Worm (Caenorhabditis elegans): ENCODE results near the gene T26H5.10.

T26H5.10 gene

DNA sequence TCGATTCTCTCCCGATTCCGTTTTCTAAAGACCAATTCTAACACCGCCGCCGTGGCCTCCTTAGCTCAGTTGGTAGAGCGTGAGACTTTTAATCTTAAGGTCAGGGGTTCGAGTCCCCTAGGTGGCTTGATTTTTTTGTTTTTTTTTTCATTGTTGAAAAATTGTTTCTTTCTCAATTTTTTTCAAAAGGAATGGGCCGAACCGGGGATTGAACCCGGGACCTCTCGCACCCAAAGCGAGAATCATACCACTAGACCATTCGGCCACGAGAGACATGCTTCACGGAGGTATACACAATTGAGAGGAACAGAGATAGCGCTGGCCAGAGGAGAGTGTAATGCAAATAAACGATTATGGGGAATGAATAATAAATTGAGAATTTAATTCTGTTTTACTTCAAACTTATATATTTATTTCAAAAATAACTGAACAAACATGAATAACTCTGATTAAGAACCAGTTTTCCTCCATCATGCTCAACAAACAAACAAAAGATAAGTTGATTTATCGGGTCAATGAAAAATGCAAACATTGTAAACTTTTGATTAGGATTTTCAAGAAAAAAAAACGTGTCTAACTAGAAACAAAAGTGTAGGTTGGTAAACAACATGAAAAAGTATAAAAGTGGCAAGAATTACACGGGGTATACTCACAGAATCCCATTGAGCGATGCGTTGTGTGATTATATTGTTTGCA lies 21.6 kb upstream of the T26H5.10 start, which contains the start of gene pqn-71 (continued):
- TF ChIP-seq ztf-6 (GFP tag; IDR thresholded peaks at IDR 0.05) (peak; percentile 88), nhr-80 (tag; optimal IDR thresholded peaks at IDR 0.05) (peak; percentile 80), sdz-38 (tag; optimal IDR thresholded peaks at IDR 0.05) (no peak), bed-1 (GFP tag; IDR thresholded peaks at IDR 0.05) (0 out of 2 replicates have a peak, but pooled peaks have one; percentile 72), ekl-4 (GFP tag; IDR thresholded peaks at IDR 0.05) (peak; percentile 89), ztf-18 (tag; optimal IDR thresholded peaks at IDR 0.05) (peak; percentile 86), nhr-90 (tag; optimal IDR thresholded peaks at IDR 0.05) (peak; percentile 98), ceh-100 (GFP tag; IDR thresholded peaks at IDR 0.05) (peak; percentile 83), athp-1 (tag; optimal IDR thresholded peaks at IDR 0.05) (peak; percentile 90), lir-1 (GFP tag; conservative IDR thresholded peaks at IDR 0.05) (0 out of 2 replicates have a peak, but pooled peaks have one; percentile 22), attf-3 (GFP tag; conservative IDR thresholded peaks at IDR 0.05) (peak; percentile 73), T26A5.8 (tag; optimal IDR thresholded peaks at IDR 0.05) (peak; percentile 90), F37B4.10 (GFP tag; IDR thresholded peaks at IDR 0.05) (0 out of 2 replicates have a peak, but pooled peaks have one; percentile 88), attf-5 (GFP tag; optimal IDR thresholded peaks at IDR 0.05) (peak; percentile 86), nhr-179 (tag; optimal IDR thresholded peaks at IDR 0.05) (peak; percentile 31), hmg-20 (GFP tag; IDR thresholded peaks at IDR 0.05) (peak; percentile 89), C06A6.2 (GFP tag; conservative IDR thresholded peaks at IDR 0.05) (peak; percentile 82), mcd-1 (GFP tag; IDR thresholded peaks at IDR 0.05) (peak; percentile 86), rec-8 (tag; optimal IDR thresholded peaks at IDR 0.05) (peak; percentile 94 to 97), B0336.3 (GFP tag; IDR thresholded peaks at IDR 0.05) (peak; percentile 94), mel-28 (tag; optimal IDR thresholded peaks at IDR 0.05; ENCODE audit: borderline replicate concordance) (peak; percentile 38), cebp-1 (GFP tag; IDR thresholded peaks at IDR 0.05) (no peak), cebp-1 (tag; optimal IDR thresholded peaks at IDR 0.05) (peak; percentile 86), lsl-1 (GFP tag; optimal IDR thresholded peaks at IDR 0.05) (peak; percentile 73), somi-1 (GFP tag; optimal IDR thresholded peaks at IDR 0.05) (peak; percentile 91), snpc-3.4 (tag; optimal IDR thresholded peaks at IDR 0.05) (peak; percentile 86), akir-1 (GFP tag; optimal IDR thresholded peaks at IDR 0.05) (peak; percentile 0), ztf-28 (GFP tag; IDR thresholded peaks at IDR 0.05) (peak; percentile 80), snpc-4 (GFP tag; optimal IDR thresholded peaks at IDR 0.05) (peak; percentile 82), snpc-4 (tag; optimal IDR thresholded peaks at IDR 0.05) (peak; percentile 80 to 93 (median 88)), sptf-2 (GFP tag; optimal IDR thresholded peaks at IDR 0.05) (peak; percentile 89), Y56A3A.18 (GFP tag; IDR thresholded peaks at IDR 0.05) (peak; percentile 97), B0035.1 (tag; optimal IDR thresholded peaks at IDR 0.05) (peak; percentile 92), hlh-12 (tag; optimal IDR thresholded peaks at IDR 0.05) (peak; percentile 86), Y95B8A.8 (GFP tag; IDR thresholded peaks at IDR 0.05) (peak; percentile 88), attf-6 (GFP tag; IDR thresholded peaks at IDR 0.05) (peak; percentile 90), hmg-1.2 (GFP tag; IDR thresholded peaks at IDR 0.05) (peak; percentile 40), lin-40 (tag; optimal IDR thresholded peaks at IDR 0.05) (peak; percentile 97), pbrm-1 (GFP tag; IDR thresholded peaks at IDR 0.05) (peak; percentile 95), sea-2 (GFP tag; IDR thresholded peaks at IDR 0.05) (peak; percentile 71; the same call in 1 of the 2 replicates), F52B5.7 (tag; optimal IDR thresholded peaks at IDR 0.05) (peak; percentile 81), Y53F4B.3 (GFP tag; IDR thresholded peaks at IDR 0.05) (peak; percentile 80; the same call in 1 of the 2 replicates), F10E7.11 (tag; optimal IDR thresholded peaks at IDR 0.05) (peak; percentile 47), dpff-1 (tag; optimal IDR thresholded peaks at IDR 0.05) (peak; percentile 54), F49E8.2 (tag; optimal IDR thresholded peaks at IDR 0.05; ENCODE audit: insufficient read depth) (peak; percentile 56), snpc-1.1 (tag; optimal IDR thresholded peaks at IDR 0.05; ENCODE audit: insufficient read depth) (peak; percentile 83), ceh-79 (tag; optimal IDR thresholded peaks at IDR 0.05) (peak; percentile 88)

Measured in whole organism, young adult.